Worm (Caenorhabditis elegans) whole organism, L4 larva: ENCODE measurements around the gene F41F3.3.

ENCODE experiments used
- hmg-1.1 ChIP-seq: fragments of 200-800 bp; sonication (Bioruptor generic); IDR thresholded peaks from 2 replicates; pipeline ENCODE4 v1.3.6; 2022; ENCODE audit warnings: missing genetic modification reagents, missing genetic modification characterization, missing compliant biosample characterization
- unc-39 ChIP-seq: sonication (generic microtip); optimal IDR thresholded peaks from 2 replicates; lab custom pipeline; 2017; ENCODE audit warnings: missing biosample characterization, missing genetic modification characterization
- unc-62 ChIP-seq, 3 experiments: fragments of 150-350 bp in 1 of 3; sonication (generic microtip); optimal IDR thresholded peaks in 2 of 3; peaks in 1 of 3; 1 replicate in 1 of 3; 2 replicates in 2 of 3; lab custom pipeline; 2014 to 2017; ENCODE audit warnings: missing biosample characterization in 3 of 3, missing genetic modification characterization in 3 of 3, missing genetic modification reagents in 3 of 3, missing genotype in 1 of 3

ce11 chrV:4649649-4650384 is 1.8 kb upstream of the F41F3.3 start:
- TF ChIP-seq unc-62 (GFP tag; optimal IDR thresholded peaks at IDR 0.05 in 1 of 2; lab: Kevin White, UChicago) (no peak), unc-62 (tag; optimal IDR thresholded peaks at IDR 0.05; lab: Kevin White, UChicago) (no peak), hmg-1.1 (GFP tag; lab: Robert Waterston, UW) (no peak), unc-39 (tag; lab: Kevin White, UChicago) (no peak)
